Worm (Caenorhabditis elegans) whole organism, L1 larva: Measurements from ENCODE around the gene F38A5.22.

Experiments used
- C04F5.9 ChIP-seq: sonication (generic microtip); optimal IDR thresholded peaks from 2 replicates; lab custom pipeline; 2016; ENCODE audit warnings: missing genetic modification characterization, missing compliant biosample characterization
- C16A3.4 ChIP-seq: fragments of 150-350 bp; optimal IDR thresholded peaks from 2 replicates; lab custom pipeline; 2014; ENCODE audit warnings: missing biosample characterization, missing genetic modification characterization
- C34B4.2 ChIP-seq: sonication (generic microtip); optimal IDR thresholded peaks from 2 replicates; lab custom pipeline; 2017; ENCODE audit warnings: mild to moderate bottlenecking, missing genetic modification characterization, missing compliant biosample characterization
- F16B12.6 ChIP-seq: fragments of 150-350 bp; optimal IDR thresholded peaks from 2 replicates; lab custom pipeline; 2014; ENCODE audit warnings: missing biosample characterization, missing genetic modification characterization
- Y116A8C.19 ChIP-seq: sonication (generic microtip); optimal IDR thresholded peaks from 2 replicates; lab custom pipeline; 2016; ENCODE audit warnings: missing compliant biosample characterization, missing genetic modification characterization, borderline replicate concordance
- ama-1 ChIP-seq: fragments of 150-350 bp; optimal IDR thresholded peaks from 2 replicates; lab custom pipeline; 2014
- ceh-63 ChIP-seq: fragments of 200-800 bp; sonication (Bioruptor generic); optimal IDR thresholded peaks from 2 replicates; lab custom pipeline; 2018; ENCODE audit warnings: mild to moderate bottlenecking, missing genetic modification characterization, missing compliant biosample characterization
- ceh-8 ChIP-seq: fragments of 200-800 bp; sonication (Bioruptor generic); optimal IDR thresholded peaks from 2 replicates; lab custom pipeline; 2018; ENCODE audit warnings: mild to moderate bottlenecking, missing genetic modification characterization, moderate library complexity, missing compliant biosample characterization
- ceh-82 ChIP-seq, 3 experiments: fragments of 150-350 bp in 1 of 3; sonication (generic microtip) in 2 of 3; optimal IDR thresholded peaks; 2 replicates each; lab custom pipeline; 2014 to 2017; ENCODE audit warnings: missing biosample characterization in 3 of 3, missing genetic modification characterization in 3 of 3
- ceh-90 ChIP-seq: sonication (generic microtip); optimal IDR thresholded peaks from 2 replicates; lab custom pipeline; 2016; ENCODE audit warnings: missing genetic modification characterization, missing compliant biosample characterization
- ces-1 ChIP-seq: fragments of 150-350 bp; optimal IDR thresholded peaks from 2 replicates; lab custom pipeline; 2014; ENCODE audit warnings: missing biosample characterization, missing genetic modification reagents, missing genetic modification characterization
- efl-1 ChIP-seq, 4 experiments: fragments of 150-350 bp; optimal IDR thresholded peaks in 3 of 4; peaks in 1 of 4; 1 replicate in 1 of 4; 2 replicates in 3 of 4; lab custom pipeline; 2014; ENCODE audit warnings: missing biosample characterization in 2 of 4, missing genetic modification characterization in 2 of 4, missing genetic modification reagents in 2 of 4
- elt-2 ChIP-seq: sonication (generic microtip); optimal IDR thresholded peaks from 2 replicates; lab custom pipeline; 2016; ENCODE audit warnings: missing genetic modification characterization, mild to moderate bottlenecking, inconsistent platforms, missing compliant biosample characterization, missing genetic modification reagents
- ets-5 ChIP-seq: fragments of 200-800 bp; sonication (Bioruptor generic); IDR thresholded peaks from 2 replicates; pipeline ENCODE4 v1.3.6; 2022; ENCODE audit warnings: missing genetic modification characterization, missing compliant biosample characterization
- fos-1 ChIP-seq: fragments of 150-350 bp; optimal IDR thresholded peaks from 2 replicates; lab custom pipeline; 2014; ENCODE audit warnings: missing biosample characterization, missing genetic modification characterization
- grh-1 ChIP-seq: fragments of 200-800 bp; sonication (Bioruptor generic); IDR thresholded peaks from 2 replicates; pipeline ENCODE4 v1.3.6; 2022; ENCODE audit warnings: missing genetic modification reagents, missing genetic modification characterization, missing compliant biosample characterization
- hlh-17 ChIP-seq: fragments of 200-800 bp; sonication (Bioruptor generic); optimal IDR thresholded peaks from 2 replicates; lab custom pipeline; 2018; ENCODE audit warnings: missing genetic modification characterization, mild to moderate bottlenecking, missing compliant biosample characterization, moderate library complexity, borderline replicate concordance
- hlh-4 ChIP-seq: sonication (generic microtip); optimal IDR thresholded peaks from 2 replicates; lab custom pipeline; 2016; ENCODE audit warnings: mild to moderate bottlenecking, missing genetic modification characterization, missing compliant biosample characterization
- irx-1 ChIP-seq: sonication (generic microtip); optimal IDR thresholded peaks from 2 replicates; lab custom pipeline; 2016; ENCODE audit warnings: missing genetic modification characterization, missing compliant biosample characterization
- isw-1 ChIP-seq: fragments of 200-800 bp; sonication (Bioruptor generic); IDR thresholded peaks from 2 replicates; pipeline ENCODE4 v1.3.6; 2022; ENCODE audit warnings: missing genetic modification characterization, missing compliant biosample characterization
- lin-13 ChIP-seq: fragments of 150-350 bp; optimal IDR thresholded peaks from 2 replicates; lab custom pipeline; 2014; ENCODE audit warnings: missing biosample characterization, missing genetic modification reagents, missing genetic modification characterization
- lin-35 ChIP-seq, 2 experiments: fragments of 150-350 bp; optimal IDR thresholded peaks; 2 replicates each; lab custom pipeline; 2014; ENCODE audit warnings: missing biosample characterization in 2 of 2, missing genetic modification characterization in 2 of 2, missing genetic modification reagents in 2 of 2
- lin-39 ChIP-seq: fragments of 150-350 bp; optimal IDR thresholded peaks from 2 replicates; lab custom pipeline; 2014; ENCODE audit warnings: missing biosample characterization, missing genetic modification reagents, missing genetic modification characterization
- lir-3 ChIP-seq: sonication (generic microtip); optimal IDR thresholded peaks from 2 replicates; lab custom pipeline; 2016; ENCODE audit warnings: mild to moderate bottlenecking, missing genetic modification characterization, moderate library complexity, missing compliant biosample characterization; ENCODE audit not compliant: poor library complexity
- lsy-2 ChIP-seq, 2 experiments: fragments of 150-350 bp; optimal IDR thresholded peaks; 2 replicates each; lab custom pipeline; 2014; ENCODE audit warnings: missing biosample characterization in 2 of 2, missing genetic modification characterization in 2 of 2
- mab-9 ChIP-seq: fragments of 200-800 bp; sonication (Bioruptor generic); IDR thresholded peaks from 2 replicates; pipeline ENCODE4 v1.3.6; 2022; ENCODE audit warnings: missing genetic modification reagents, missing genetic modification characterization, missing compliant biosample characterization
- mdl-1 ChIP-seq, 2 experiments: fragments of 150-350 bp; optimal IDR thresholded peaks; 2 replicates each; lab custom pipeline; 2014 to 2017; ENCODE audit warnings: missing biosample characterization in 2 of 2, missing genetic modification characterization in 2 of 2, inconsistent platforms in 1 of 2
- nhr-11 ChIP-seq: fragments of 150-350 bp; optimal IDR thresholded peaks from 2 replicates; lab custom pipeline; 2014; ENCODE audit warnings: missing biosample characterization, missing genetic modification characterization
- nhr-19 ChIP-seq: fragments of 200-800 bp; sonication (Bioruptor generic); conservative IDR thresholded peaks from 2 replicates; pipeline ENCODE4 v1.3.6; 2022; ENCODE audit warnings: missing genetic modification characterization, missing compliant biosample characterization
- nhr-20 ChIP-seq: sonication (generic microtip); optimal IDR thresholded peaks from 2 replicates; lab custom pipeline; 2016; ENCODE audit warnings: mild to moderate bottlenecking, missing genetic modification characterization, missing compliant biosample characterization
- nhr-237 ChIP-seq: fragments of 150-350 bp; optimal IDR thresholded peaks from 2 replicates; lab custom pipeline; 2014; ENCODE audit warnings: missing biosample characterization, missing genetic modification characterization
- nhr-47 ChIP-seq: sonication (generic microtip); optimal IDR thresholded peaks from 2 replicates; lab custom pipeline; 2016; ENCODE audit warnings: mild to moderate bottlenecking, missing genetic modification characterization, moderate library complexity, missing compliant biosample characterization
- nhr-85 ChIP-seq: sonication (generic microtip); peaks from one replicate; lab custom pipeline; 2016; ENCODE audit warnings: missing genetic modification characterization, inconsistent platforms, missing compliant biosample characterization
- nhr-90 ChIP-seq: sonication (generic microtip); optimal IDR thresholded peaks from 2 replicates; lab custom pipeline; 2016; ENCODE audit warnings: mild to moderate bottlenecking, missing genetic modification characterization, missing compliant biosample characterization; ENCODE audit not compliant: poor library complexity
- pag-3 ChIP-seq: sonication (generic microtip); optimal IDR thresholded peaks from 2 replicates; lab custom pipeline; 2017; ENCODE audit warnings: missing genetic modification characterization, mild to moderate bottlenecking, missing compliant biosample characterization, antibody characterized with exemption, borderline replicate concordance; ENCODE audit not compliant: insufficient read depth
- pqm-1 ChIP-seq: sonication (generic microtip); optimal IDR thresholded peaks from 3 replicates; lab custom pipeline; 2017; ENCODE audit warnings: missing biosample characterization, missing genetic modification characterization
- rnt-1 ChIP-seq: sonication (generic microtip); optimal IDR thresholded peaks from 2 replicates; lab custom pipeline; 2016; ENCODE audit warnings: mild to moderate bottlenecking, missing genetic modification characterization, moderate library complexity, missing compliant biosample characterization
- snpc-4 ChIP-seq: fragments of 150-350 bp; optimal IDR thresholded peaks from 2 replicates; lab custom pipeline; 2014; ENCODE audit warnings: missing biosample characterization, missing genetic modification characterization
- snu-23 ChIP-seq: sonication (generic microtip); optimal IDR thresholded peaks from 2 replicates; lab custom pipeline; 2016; ENCODE audit warnings: missing genetic modification characterization, missing compliant biosample characterization
- sptf-1 ChIP-seq: fragments of 150-350 bp; optimal IDR thresholded peaks from 2 replicates; lab custom pipeline; 2014; ENCODE audit warnings: missing biosample characterization, missing genetic modification characterization
- sup-37 ChIP-seq: fragments of 200-800 bp; sonication (Bioruptor generic); optimal IDR thresholded peaks from 2 replicates; lab custom pipeline; 2018; ENCODE audit warnings: mild to moderate bottlenecking, missing genetic modification characterization, missing compliant biosample characterization
- swsn-7 ChIP-seq: sonication (generic microtip); optimal IDR thresholded peaks from 2 replicates; lab custom pipeline; 2016; ENCODE audit warnings: missing genetic modification characterization, missing compliant biosample characterization
- tbx-2 ChIP-seq: sonication (generic microtip); optimal IDR thresholded peaks from 2 replicates; lab custom pipeline; 2016; ENCODE audit warnings: missing genetic modification characterization, missing compliant biosample characterization
- tlp-1 ChIP-seq: fragments of 150-350 bp; optimal IDR thresholded peaks from 2 replicates; lab custom pipeline; 2014; ENCODE audit warnings: missing biosample characterization, missing genetic modification characterization
- unc-30 ChIP-seq: sonication (generic microtip); optimal IDR thresholded peaks from 2 replicates; lab custom pipeline; 2017; ENCODE audit warnings: missing biosample characterization, missing genetic modification characterization
- unc-62 ChIP-seq: fragments of 150-350 bp; optimal IDR thresholded peaks from 2 replicates; lab custom pipeline; 2014; ENCODE audit warnings: missing biosample characterization, missing genetic modification reagents, missing genetic modification characterization
- unc-98 ChIP-seq: fragments of 200-800 bp; sonication (Bioruptor generic); IDR thresholded peaks from 2 replicates; pipeline ENCODE4 v1.3.6; 2022; ENCODE audit warnings: missing genetic modification characterization, missing compliant biosample characterization
- vab-15 ChIP-seq: sonication (generic microtip); optimal IDR thresholded peaks from 2 replicates; lab custom pipeline; 2017; ENCODE audit warnings: missing genotype, mild to moderate bottlenecking, missing genetic modification characterization, missing compliant biosample characterization
- zag-1 ChIP-seq: fragments of 150-350 bp; optimal IDR thresholded peaks from 2 replicates; lab custom pipeline; 2014; ENCODE audit warnings: missing biosample characterization, missing genetic modification characterization
- ztf-4 ChIP-seq: fragments of 150-350 bp; optimal IDR thresholded peaks from 2 replicates; lab custom pipeline; 2014; ENCODE audit warnings: missing biosample characterization, missing genetic modification characterization

Gene F38A5.22

DNA sequence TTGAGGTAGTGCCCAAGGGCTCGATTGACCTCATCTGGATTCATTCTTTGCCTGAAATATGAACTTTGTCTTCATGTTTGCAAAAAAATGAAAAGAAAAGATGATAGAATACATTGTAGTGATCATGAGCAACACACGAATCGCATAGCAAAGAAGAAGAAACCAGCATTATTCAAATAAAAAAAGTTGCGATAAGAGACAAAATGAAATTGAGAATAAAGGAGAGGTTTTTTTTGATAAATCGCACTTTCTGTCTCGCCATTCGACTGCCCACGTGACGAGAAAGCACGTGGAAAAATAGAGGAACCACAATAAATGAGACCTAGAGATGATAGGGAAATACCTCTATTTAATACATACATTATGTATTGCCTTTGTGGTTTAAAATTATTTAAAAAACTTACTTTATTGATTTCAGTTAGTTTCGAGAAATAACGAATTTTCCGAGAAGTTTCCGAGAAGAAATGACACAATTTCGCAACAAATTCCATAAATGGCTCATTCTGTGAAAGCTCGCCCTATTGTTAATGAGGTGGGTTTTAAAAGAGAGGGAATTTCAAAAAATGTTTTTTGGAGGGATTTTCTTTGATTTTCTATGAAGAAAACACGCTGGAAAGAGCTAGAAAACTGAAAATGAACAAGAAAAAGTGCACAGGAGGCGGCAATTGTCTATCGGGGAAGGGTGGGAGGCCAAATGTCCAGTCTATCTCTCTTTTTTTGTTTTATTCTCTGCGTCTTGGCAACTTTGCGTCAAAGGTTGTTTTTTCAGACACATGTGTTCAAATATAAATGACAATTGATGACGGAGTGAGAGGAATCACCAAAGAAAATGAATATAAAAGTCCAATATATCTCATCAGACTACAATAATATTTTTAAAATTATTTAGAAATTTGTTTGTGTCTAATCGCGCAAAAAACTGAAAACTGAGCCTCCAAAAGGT is 40.1 kb downstream of the F38A5.22 start, which contains the start of gene paqr-1 (continued):
- TF ChIP-seq elt-2 (tag; lab: Kevin White, UChicago): peak; percentile 50
- TF ChIP-seq hlh-17 (GFP tag; lab: Kevin White, UChicago): no peak
- TF ChIP-seq C16A3.4 (tag; lab: Kevin White, UChicago): no peak
- no peak for TF ChIP-seq fos-1 (tag; lab: Kevin White, UChicago)
- TF ChIP-seq nhr-11 (tag; lab: Kevin White, UChicago): no peak
- no peak for TF ChIP-seq C34B4.2 (tag; lab: Kevin White, UChicago)
- TF ChIP-seq lin-35 (GFP tag; optimal IDR thresholded peaks at IDR 0.05; lab: Kevin White, UChicago): peak; percentile 66 to 81
- TF ChIP-seq ztf-4: no peak
- no peak for TF ChIP-seq unc-30
- TF ChIP-seq lin-13 (GFP tag; lab: Kevin White, UChicago): no peak
- no peak for TF ChIP-seq ets-5 (GFP tag; lab: Robert Waterston, UW)
- peak; percentile 34 to 43 for TF ChIP-seq lsy-2 (tag; optimal IDR thresholded peaks at IDR 0.05; lab: Kevin White, UChicago)
- no peak for TF ChIP-seq vab-15 (tag; lab: Kevin White, UChicago)
- TF ChIP-seq Y116A8C.19 (tag; lab: Kevin White, UChicago): no peak
- no peak; the same call in 1 of the 2 replicates for TF ChIP-seq nhr-19 (GFP tag; lab: Robert Waterston, UW)
- no peak for TF ChIP-seq F16B12.6 (tag; lab: Kevin White, UChicago)
- TF ChIP-seq unc-62 (GFP tag; lab: Kevin White, UChicago): no peak
- no peak for TF ChIP-seq snpc-4 (tag; lab: Kevin White, UChicago)
- no peak for TF ChIP-seq grh-1 (GFP tag; lab: Robert Waterston, UW)
- TF ChIP-seq ceh-63 (GFP tag; lab: Kevin White, UChicago): no peak
- no peak for TF ChIP-seq pqm-1 (tag; lab: Kevin White, UChicago)
- TF ChIP-seq C04F5.9: no peak
- TF ChIP-seq zag-1 (tag; lab: Kevin White, UChicago): no peak
- peak; percentile 87 for TF ChIP-seq nhr-85 (tag; lab: Kevin White, UChicago)
- no peak for TF ChIP-seq tlp-1 (tag; lab: Kevin White, UChicago)
- no peak for TF ChIP-seq ama-1 (lab: Kevin White, UChicago)
- TF ChIP-seq tbx-2 (tag; lab: Kevin White, UChicago): no peak
- no peak for TF ChIP-seq lin-39
- no peak for TF ChIP-seq hlh-4 (tag; lab: Kevin White, UChicago)
- TF ChIP-seq swsn-7: peak; percentile 2
- TF ChIP-seq isw-1 (GFP tag; lab: Robert Waterston, UW): peak; percentile 27; the same call in 1 of the 2 replicates
- TF ChIP-seq nhr-20 (tag; lab: Kevin White, UChicago): peak; percentile 76
- TF ChIP-seq snu-23 (GFP tag; lab: Kevin White, UChicago): peak; percentile 51
- TF ChIP-seq irx-1 (tag; lab: Kevin White, UChicago): peak; percentile 19
- TF ChIP-seq nhr-90 (tag; lab: Kevin White, UChicago): peak; percentile 50
- TF ChIP-seq ceh-82 (tag; optimal IDR thresholded peaks at IDR 0.05; lab: Kevin White, UChicago): peak in 1 of 3 experiments; percentile 39
- TF ChIP-seq nhr-47 (tag; lab: Kevin White, UChicago): peak; percentile 50
- peak in 1 of 2 experiments; percentile 74 for TF ChIP-seq mdl-1 (tag; optimal IDR thresholded peaks at IDR 0.05; lab: Kevin White, UChicago)
- TF ChIP-seq pag-3 (tag; lab: Kevin White, UChicago): no peak
- no peak for TF ChIP-seq unc-98 (GFP tag; lab: Robert Waterston, UW)
- no peak for TF ChIP-seq nhr-237
- no peak for TF ChIP-seq sptf-1 (tag; lab: Kevin White, UChicago)
- peak; percentile 18 for TF ChIP-seq sup-37 (GFP tag; lab: Kevin White, UChicago)
- peak; percentile 80 to 85 for TF ChIP-seq efl-1 (optimal IDR thresholded peaks at IDR 0.05; lab: Kevin White, UChicago)
- TF ChIP-seq efl-1 (GFP tag; optimal IDR thresholded peaks at IDR 0.05 in 1 of 2; lab: Kevin White, UChicago): peak; percentile 81 to 94
- peak; percentile 42 for TF ChIP-seq lir-3 (tag; lab: Kevin White, UChicago)
- TF ChIP-seq ces-1 (GFP tag; lab: Kevin White, UChicago): no peak
- no peak for TF ChIP-seq ceh-8 (GFP tag; lab: Kevin White, UChicago)
- peak; percentile 40 for TF ChIP-seq rnt-1 (tag; lab: Kevin White, UChicago)
- TF ChIP-seq ceh-90 (tag; lab: Kevin White, UChicago): no peak
- TF ChIP-seq mab-9 (GFP tag; lab: Robert Waterston, UW): no peak
